Fruit fly (Drosophila melanogaster): Measurements from ENCODE around the gene P5cr.

Gene P5cr

dm6 chr3R:19052475-19052874 lies 23.7 kb downstream of the P5cr start:
- TF ChIP-seq fd96Ca (GFP tag; IDR thresholded peaks at IDR 0.05) (no peak), EcR (GFP tag; optimal IDR thresholded peaks at IDR 0.05) (no peak), Pif1B (GFP tag; optimal IDR thresholded peaks at IDR 0.05) (no peak), CG12605 (GFP tag; IDR thresholded peaks at IDR 0.05) (no peak), CG8159 (tag; optimal IDR thresholded peaks at IDR 0.05) (no peak)

- TF ChIP-seq EcR (GFP tag; optimal IDR thresholded peaks at IDR 0.05) (peak; percentile 68), fd96Ca (GFP tag; IDR thresholded peaks at IDR 0.05) (no peak)
Observed at dm6 chr3R:19054839-19055238, 26.1 kb downstream of the P5cr start.

dm6 chr3R:19056884-19057283 lies 28.2 kb downstream of the P5cr start:
- TF ChIP-seq Snoo (tag; optimal IDR thresholded peaks at IDR 0.05) (no peak), CG8159 (tag; optimal IDR thresholded peaks at IDR 0.05) (no peak), rn (GFP tag; IDR thresholded peaks at IDR 0.05) (no peak), CG34367 (tag; optimal IDR thresholded peaks at IDR 0.05) (no peak), Pif1A (GFP tag; optimal IDR thresholded peaks at IDR 0.05) (peak; percentile 34), CG15710 (tag; optimal IDR thresholded peaks at IDR 0.05) (no peak), CG13204 (GFP tag; optimal IDR thresholded peaks at IDR 0.05) (peak; percentile 42), gl (tag; optimal IDR thresholded peaks at IDR 0.05) (peak; percentile 27), Pif1B (GFP tag; optimal IDR thresholded peaks at IDR 0.05) (peak; percentile 53), D1 (tag; optimal IDR thresholded peaks at IDR 0.05) (no peak), CG32121 (GFP tag; IDR thresholded peaks at IDR 0.05) (no peak), CG12605 (GFP tag; IDR thresholded peaks at IDR 0.05) (no peak), CG14655 (GFP tag; optimal IDR thresholded peaks at IDR 0.05) (no peak), Ets98B (GFP tag; IDR thresholded peaks at IDR 0.05) (peak; percentile 32; the same call in 1 of the 2 replicates), CG9948 (tag; optimal IDR thresholded peaks at IDR 0.05) (no peak), CG8301 (tag; optimal IDR thresholded peaks at IDR 0.05) (no peak), CG10348 (GFP tag; IDR thresholded peaks at IDR 0.05) (no peak), fd96Ca (GFP tag; IDR thresholded peaks at IDR 0.05) (0 out of 3 replicates have a peak, but pooled peaks have one; percentile 24), EcR (GFP tag; optimal IDR thresholded peaks at IDR 0.05) (peak; percentile 32), CG17806 (tag; optimal IDR thresholded peaks at IDR 0.05) (no peak), CG4496 (GFP tag; IDR thresholded peaks at IDR 0.05) (peak; percentile 56; the same call in 1 of the 3 replicates)

dm6 chr3R:19058384-19058783 lies 29.7 kb downstream of the P5cr start:
- TF ChIP-seq Pif1B (GFP tag; optimal IDR thresholded peaks at IDR 0.05) (no peak), CG8301 (tag; optimal IDR thresholded peaks at IDR 0.05) (peak; percentile 23), CG9948 (tag; optimal IDR thresholded peaks at IDR 0.05) (peak; percentile 22), CG17806 (tag; optimal IDR thresholded peaks at IDR 0.05) (peak; percentile 39), Ets98B (GFP tag; IDR thresholded peaks at IDR 0.05) (no peak), CG8159 (tag; optimal IDR thresholded peaks at IDR 0.05) (peak; percentile 55), CG14655 (GFP tag; optimal IDR thresholded peaks at IDR 0.05) (peak; percentile 0), CG32121 (GFP tag; IDR thresholded peaks at IDR 0.05) (no peak), CG15710 (tag; optimal IDR thresholded peaks at IDR 0.05) (peak; percentile 16), CG12605 (GFP tag; IDR thresholded peaks at IDR 0.05) (no peak)

- TF ChIP-seq CG4496 (GFP tag; IDR thresholded peaks at IDR 0.05) (peak; percentile 32; the same call in 1 of the 3 replicates), CG13204 (GFP tag; optimal IDR thresholded peaks at IDR 0.05) (peak; percentile 4), fd96Ca (GFP tag; IDR thresholded peaks at IDR 0.05) (no peak)
Observed at dm6 chr3R:19059285-19059684, 30.6 kb downstream of the P5cr start.

dm6 chr3R:19060173-19060572 lies 31.4 kb downstream of the P5cr start:
- no peak for TF ChIP-seq Pif1B (GFP tag; optimal IDR thresholded peaks at IDR 0.05)
- TF ChIP-seq gl (tag; optimal IDR thresholded peaks at IDR 0.05) = peak; percentile 13
- peak; percentile 60 for TF ChIP-seq EcR (GFP tag; optimal IDR thresholded peaks at IDR 0.05)

- TF ChIP-seq CG8159 (tag; optimal IDR thresholded peaks at IDR 0.05) = no peak
- no peak for TF ChIP-seq fd96Ca (GFP tag; IDR thresholded peaks at IDR 0.05)
- TF ChIP-seq CG12605 (GFP tag; IDR thresholded peaks at IDR 0.05) = no peak
- no peak for TF ChIP-seq Ets98B (GFP tag; IDR thresholded peaks at IDR 0.05)
- TF ChIP-seq rn (GFP tag; IDR thresholded peaks at IDR 0.05) = no peak
- TF ChIP-seq Pif1A (GFP tag; optimal IDR thresholded peaks at IDR 0.05) = no peak
- TF ChIP-seq CG14655 (GFP tag; optimal IDR thresholded peaks at IDR 0.05) = no peak
- no peak for TF ChIP-seq Pif1B (GFP tag; optimal IDR thresholded peaks at IDR 0.05)
- no peak for TF ChIP-seq CG17806 (tag; optimal IDR thresholded peaks at IDR 0.05)
- TF ChIP-seq D1 (tag; optimal IDR thresholded peaks at IDR 0.05) = no peak
- TF ChIP-seq CG9948 (tag; optimal IDR thresholded peaks at IDR 0.05) = no peak
- no peak for TF ChIP-seq CG34367 (tag; optimal IDR thresholded peaks at IDR 0.05)
Observed at dm6 chr3R:19062549-19062948, 33.8 kb downstream of the P5cr start.
